Worm (Caenorhabditis elegans) whole organism, early embryonic: ENCODE measurements around the gene phf-31.

Experiments
- B0310.2 ChIP-seq: sonication (generic microtip); optimal IDR thresholded peaks from 2 replicates; lab custom pipeline; 2016; ENCODE audit warnings: mild to moderate bottlenecking, missing genetic modification characterization, missing compliant biosample characterization
- F13C5.2 ChIP-seq: sonication (generic microtip); optimal IDR thresholded peaks from 2 replicates; lab custom pipeline; 2017; ENCODE audit warnings: mild to moderate bottlenecking, missing genetic modification characterization, inconsistent platforms, missing compliant biosample characterization
- aly-1 ChIP-seq: sonication (generic microtip); optimal IDR thresholded peaks from 2 replicates; lab custom pipeline; 2016; ENCODE audit warnings: missing genetic modification characterization, missing compliant biosample characterization
- ama-1 ChIP-seq: fragments of 150-350 bp; optimal IDR thresholded peaks from 2 replicates; lab custom pipeline; 2014
- ceh-13 ChIP-seq: fragments of 200-800 bp; sonication (Bioruptor generic); optimal IDR thresholded peaks from 2 replicates; lab custom pipeline; 2018; ENCODE audit warnings: mild to moderate bottlenecking, missing genetic modification characterization, missing compliant biosample characterization
- ceh-36 ChIP-seq: sonication (generic microtip); optimal IDR thresholded peaks from 2 replicates; lab custom pipeline; 2016; ENCODE audit warnings: missing genetic modification characterization, inconsistent platforms, missing compliant biosample characterization
- ets-7 ChIP-seq: sonication (generic microtip); optimal IDR thresholded peaks from 2 replicates; lab custom pipeline; 2016; ENCODE audit warnings: missing genotype, missing genetic modification characterization, missing compliant biosample characterization
- flt-1 ChIP-seq: fragments of 200-800 bp; sonication (Bioruptor generic); IDR thresholded peaks from 2 replicates; pipeline ENCODE4 v1.3.6; 2022; ENCODE audit warnings: missing genetic modification characterization, missing compliant biosample characterization
- hmbx-1 ChIP-seq: sonication (generic microtip); optimal IDR thresholded peaks from 2 replicates; lab custom pipeline; 2016; ENCODE audit warnings: mild to moderate bottlenecking, missing genetic modification characterization, missing compliant biosample characterization
- hmg-4 ChIP-seq: fragments of 200-800 bp; sonication (Bioruptor generic); optimal IDR thresholded peaks from 2 replicates; lab custom pipeline; 2018; ENCODE audit warnings: mild to moderate bottlenecking, missing genetic modification characterization, missing compliant biosample characterization
- hnd-1 ChIP-seq: sonication (generic microtip); optimal IDR thresholded peaks from 2 replicates; lab custom pipeline; 2016; ENCODE audit warnings: missing genetic modification characterization, missing compliant biosample characterization
- pes-1 ChIP-seq: fragments of 200-800 bp; sonication (Bioruptor generic); IDR thresholded peaks from 2 replicates; pipeline ENCODE4 v1.3.6; 2022; ENCODE audit warnings: missing genetic modification reagents, missing genetic modification characterization, missing compliant biosample characterization
- scrt-1 ChIP-seq: fragments of 200-800 bp; sonication (Bioruptor generic); IDR thresholded peaks from 2 replicates; pipeline ENCODE4 v1.3.6; 2022; ENCODE audit warnings: missing genetic modification characterization, missing compliant biosample characterization
- sea-1 ChIP-seq: fragments of 200-800 bp; sonication (Bioruptor generic); conservative IDR thresholded peaks from 2 replicates; pipeline ENCODE4 v1.3.6; 2022; ENCODE audit warnings: missing genetic modification characterization, missing compliant biosample characterization
- tbx-11 ChIP-seq: fragments of 200-800 bp; sonication (Bioruptor generic); IDR thresholded peaks from 2 replicates; pipeline ENCODE4 v1.3.6; 2022; ENCODE audit warnings: missing genetic modification characterization, missing compliant biosample characterization
- tbx-37 ChIP-seq: fragments of 200-800 bp; sonication (Bioruptor generic); conservative IDR thresholded peaks from 2 replicates; pipeline ENCODE4 v1.3.6; 2022; ENCODE audit warnings: missing genetic modification reagents, missing genetic modification characterization, missing compliant biosample characterization
- tra-4 ChIP-seq: sonication (generic microtip); optimal IDR thresholded peaks from 2 replicates; lab custom pipeline; 2017; ENCODE audit warnings: missing genetic modification characterization, missing compliant biosample characterization

The phf-31 gene

ce11 chrX:10681698-10682097, at the start of gene phf-31:
Gene phf-31, plus strand, starts transcription at chrX:10681998.
- no peak for TF ChIP-seq F13C5.2 (tag; lab: Kevin White, UChicago)
- TF ChIP-seq ets-7 (tag; lab: Kevin White, UChicago) = no peak
- TF ChIP-seq B0310.2 (tag; lab: Kevin White, UChicago) = no peak
- no peak for TF ChIP-seq tbx-11 (GFP tag; lab: Robert Waterston, UW)
- no peak for TF ChIP-seq hmbx-1 (tag; lab: Kevin White, UChicago)
- no peak for TF ChIP-seq ceh-36 (tag; lab: Kevin White, UChicago)
- no peak for TF ChIP-seq aly-1 (tag; lab: Kevin White, UChicago)

ce11 chrX:10635608-10636007, 46.2 kb upstream of the phf-31 start, which contains the start of gene daf-12:
Gene daf-12, plus strand, starts transcription at chrX:10635908.
- TF ChIP-seq aly-1 (tag; lab: Kevin White, UChicago) (no peak), ets-7 (tag; lab: Kevin White, UChicago) (no peak), ceh-36 (tag; lab: Kevin White, UChicago) (no peak)

- TF ChIP-seq F13C5.2 (tag; lab: Kevin White, UChicago) (peak; percentile 48), aly-1 (tag; lab: Kevin White, UChicago) (peak; percentile 49), tbx-11 (GFP tag; lab: Robert Waterston, UW) (no peak)
Measured at ce11 chrX:10637048-10637928, 44.5 kb upstream of the phf-31 start.

ce11 chrX:10639403-10639812, 42.4 kb upstream of the phf-31 start:
- TF ChIP-seq ama-1 (lab: Kevin White, UChicago) (no peak), hnd-1 (tag; lab: Kevin White, UChicago) (no peak), B0310.2 (tag; lab: Kevin White, UChicago) (no peak), pes-1 (GFP tag; lab: Robert Waterston, UW) (no peak), scrt-1 (GFP tag; lab: Robert Waterston, UW) (no peak), tbx-37 (GFP tag; lab: Robert Waterston, UW) (no peak), ceh-36 (tag; lab: Kevin White, UChicago) (no peak), F13C5.2 (tag; lab: Kevin White, UChicago) (no peak), ets-7 (tag; lab: Kevin White, UChicago) (no peak), tra-4 (no peak), aly-1 (tag; lab: Kevin White, UChicago) (no peak), tbx-11 (GFP tag; lab: Robert Waterston, UW) (no peak), flt-1 (no peak), sea-1 (no peak)

DNA sequence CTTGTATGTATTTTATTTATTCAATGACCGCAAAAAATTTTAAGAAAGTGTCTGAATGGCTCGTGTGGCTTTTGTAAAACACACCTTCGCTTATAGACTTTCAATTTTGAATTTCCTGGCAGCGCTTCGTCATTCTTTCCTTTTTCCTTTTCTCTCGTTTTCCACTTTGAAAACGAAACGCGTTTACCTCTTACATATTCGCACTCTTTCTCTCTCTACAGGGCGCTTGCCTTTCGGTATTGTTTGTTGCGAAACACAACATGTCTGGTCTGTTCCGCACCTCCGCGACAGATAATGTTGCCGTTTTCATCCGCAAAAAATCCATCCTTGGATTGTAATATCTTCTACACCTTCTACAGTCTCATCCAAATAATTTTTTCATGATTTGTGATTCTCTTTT, 41.2 kb upstream of the phf-31 start:
- TF ChIP-seq ceh-13 (no peak), sea-1 (no peak), hmg-4 (GFP tag; lab: Kevin White, UChicago) (no peak), tbx-37 (GFP tag; lab: Robert Waterston, UW) (no peak), F13C5.2 (tag; lab: Kevin White, UChicago) (no peak), flt-1 (no peak), hmbx-1 (tag; lab: Kevin White, UChicago) (no peak), tra-4 (no peak), hnd-1 (tag; lab: Kevin White, UChicago) (no peak), aly-1 (tag; lab: Kevin White, UChicago) (no peak), scrt-1 (GFP tag; lab: Robert Waterston, UW) (no peak), ama-1 (lab: Kevin White, UChicago) (no peak), tbx-11 (GFP tag; lab: Robert Waterston, UW) (no peak), B0310.2 (tag; lab: Kevin White, UChicago) (no peak), pes-1 (GFP tag; lab: Robert Waterston, UW) (no peak), ets-7 (tag; lab: Kevin White, UChicago) (no peak), ceh-36 (tag; lab: Kevin White, UChicago) (no peak)

DNA sequence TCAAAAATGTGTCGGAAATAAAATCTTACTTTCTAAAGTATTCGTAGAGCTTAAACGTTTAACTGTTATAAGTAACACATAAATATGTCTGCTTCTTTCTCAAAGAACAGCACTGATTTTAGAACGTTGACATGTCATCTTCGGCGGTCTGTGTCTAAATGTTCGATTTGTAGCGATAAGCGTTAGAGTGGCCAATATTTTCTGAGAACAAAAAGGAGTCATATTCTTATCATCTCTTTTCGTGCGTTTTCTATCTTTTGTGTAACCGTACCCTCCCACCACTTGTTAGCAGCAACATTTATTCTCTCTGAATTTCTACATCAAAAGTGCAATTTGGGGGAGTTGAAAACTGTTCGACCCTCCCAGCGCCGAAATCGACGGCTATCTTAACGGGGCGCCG, 36.6 kb upstream of the phf-31 start:
- TF ChIP-seq tbx-37 (GFP tag; lab: Robert Waterston, UW) (no peak), pes-1 (GFP tag; lab: Robert Waterston, UW) (no peak), scrt-1 (GFP tag; lab: Robert Waterston, UW) (no peak), ets-7 (tag; lab: Kevin White, UChicago) (no peak), F13C5.2 (tag; lab: Kevin White, UChicago) (no peak), hmg-4 (GFP tag; lab: Kevin White, UChicago) (no peak), hnd-1 (tag; lab: Kevin White, UChicago) (no peak), hmbx-1 (tag; lab: Kevin White, UChicago) (no peak), aly-1 (tag; lab: Kevin White, UChicago) (no peak), tbx-11 (GFP tag; lab: Robert Waterston, UW) (no peak), sea-1 (no peak), ceh-13 (no peak), B0310.2 (tag; lab: Kevin White, UChicago) (no peak), ama-1 (lab: Kevin White, UChicago) (no peak), flt-1 (no peak), ceh-36 (tag; lab: Kevin White, UChicago) (no peak), tra-4 (no peak)

DNA sequence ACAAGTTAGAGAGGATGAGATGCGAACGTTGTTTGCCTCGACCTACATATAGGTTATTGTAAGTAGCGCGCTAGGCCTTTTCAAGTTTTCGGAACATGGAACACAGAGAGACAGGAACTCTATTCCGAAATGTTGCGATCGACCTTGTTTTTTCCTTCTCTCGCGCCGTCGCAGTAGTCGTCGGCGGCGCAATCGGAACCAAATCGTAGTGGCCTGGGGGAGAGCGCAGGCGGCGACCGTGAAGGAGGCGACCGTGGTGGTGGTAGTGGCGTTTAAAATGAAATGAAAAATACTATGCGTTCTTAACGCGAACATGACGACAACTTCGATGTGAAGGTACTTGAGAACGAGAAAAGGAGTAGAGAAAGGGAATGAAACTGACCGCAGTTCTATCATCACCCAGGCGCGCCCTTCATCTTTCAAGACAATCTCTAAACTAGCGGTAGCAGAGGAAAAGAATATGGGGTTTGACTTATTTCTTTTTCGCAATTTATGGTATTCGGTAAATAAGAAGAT, 34.1 kb upstream of the phf-31 start:
- TF ChIP-seq ets-7 (tag; lab: Kevin White, UChicago) = no peak
